Fruit fly (Drosophila melanogaster) whole organism, adult: ENCODE measurements around the gene pst.

Source experiments
- CG7101 ChIP-seq: fragments of 200-800 bp; sonication (Bioruptor generic); optimal IDR thresholded peaks from 2 replicates; lab custom pipeline; 2018; ENCODE audit warnings: missing biosample characterization, mild to moderate bottlenecking, missing genetic modification characterization, moderate library complexity
- Clk ChIP-seq: fragments of 200-800 bp; sonication (Bioruptor generic); optimal IDR thresholded peaks from 2 replicates; lab custom pipeline; 2017; ENCODE audit warnings: missing biosample characterization, missing genetic modification characterization
- Hr96 ChIP-seq: fragments of 200-800 bp; sonication (Bioruptor generic); optimal IDR thresholded peaks from 2 replicates; lab custom pipeline; 2016; ENCODE audit warnings: missing biosample characterization, missing genetic modification characterization
- bab1 ChIP-seq: fragments of 200-800 bp; sonication (Bioruptor generic); optimal IDR thresholded peaks from 3 replicates; lab custom pipeline; 2019; ENCODE audit warnings: missing biosample characterization, mild to moderate bottlenecking, missing genetic modification characterization, moderate library complexity
- kay ChIP-seq: fragments of 200-800 bp; sonication (Bioruptor generic); peaks from one replicate; lab custom pipeline; 2016; ENCODE audit warnings: missing biosample characterization, missing genetic modification characterization, borderline replicate concordance
- pad ChIP-seq: fragments of 200-800 bp; sonication (Bioruptor generic); optimal IDR thresholded peaks from 3 replicates; lab custom pipeline; 2017; ENCODE audit warnings: missing biosample characterization, missing genetic modification characterization, mild to moderate bottlenecking, moderate library complexity, missing genetic modification reagents

- no peak for TF ChIP-seq Hr96 (GFP tag; lab: Kevin White, UChicago)
- no peak for TF ChIP-seq Clk
- TF ChIP-seq pad, result no peak
- no peak for TF ChIP-seq CG7101
- TF ChIP-seq kay, result no peak
- no peak for TF ChIP-seq bab1
Observed at dm6 chr3L:7344001-7344400, 16.1 kb downstream of the pst start.
